Worm (Caenorhabditis elegans): ENCODE measurements around the gene T28H10.1.

Gene T28H10.1

DNA sequence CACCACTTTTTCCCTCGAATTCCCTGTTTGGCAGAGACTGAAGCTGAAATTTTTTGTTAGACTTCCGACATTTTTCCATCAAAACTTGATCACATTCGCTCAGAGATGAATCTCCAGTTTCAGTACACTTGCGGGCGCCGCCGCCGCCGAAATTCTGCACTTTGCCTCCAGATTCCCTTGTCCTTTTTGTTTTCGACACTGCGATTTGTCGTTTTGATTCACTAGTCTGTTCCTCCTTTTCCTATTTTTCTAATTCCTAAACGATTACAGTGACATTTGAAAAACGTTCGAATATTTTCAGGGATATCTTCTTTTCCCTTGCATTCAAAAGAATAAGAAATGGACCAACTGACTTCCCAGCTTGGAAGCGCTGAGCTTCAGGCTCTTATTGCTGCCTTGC lies 37.1 kb downstream of the T28H10.1 start, which contains the start of gene F45D3.2:
Gene F45D3.2 (plus strand): TSS at position 301 of the 400 bp plus-strand sequence.
- TF ChIP-seq fos-1 (tag; optimal IDR thresholded peaks at IDR 0.05) (no peak), lin-39 (tag; optimal IDR thresholded peaks at IDR 0.05) (no peak)

DNA sequence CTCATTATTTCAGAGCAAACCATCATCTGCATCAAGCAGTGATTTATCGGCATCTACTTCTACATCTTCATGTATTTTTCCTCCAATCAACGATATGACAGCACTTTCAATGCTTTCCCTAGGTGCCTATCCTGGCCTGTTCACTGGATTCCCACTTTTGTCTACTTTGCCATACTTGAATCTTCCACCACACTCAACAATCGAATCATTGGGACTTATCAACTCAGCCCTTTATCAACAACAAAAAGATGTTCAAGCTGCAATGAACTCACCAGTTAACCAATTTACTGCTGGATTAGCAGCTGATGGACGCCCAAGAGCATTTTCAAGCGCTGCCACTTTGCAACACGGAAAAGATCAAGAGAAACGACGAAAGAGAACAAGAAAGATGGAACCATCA lies 37.6 kb downstream of the T28H10.1 start:
- TF ChIP-seq egl-5 (tag; optimal IDR thresholded peaks at IDR 0.05) (no peak), nhr-76 (tag; optimal IDR thresholded peaks at IDR 0.05) (no peak), nhr-11 (tag; optimal IDR thresholded peaks at IDR 0.05) (no peak), unc-62 (GFP tag; optimal IDR thresholded peaks at IDR 0.05) (no peak)

DNA sequence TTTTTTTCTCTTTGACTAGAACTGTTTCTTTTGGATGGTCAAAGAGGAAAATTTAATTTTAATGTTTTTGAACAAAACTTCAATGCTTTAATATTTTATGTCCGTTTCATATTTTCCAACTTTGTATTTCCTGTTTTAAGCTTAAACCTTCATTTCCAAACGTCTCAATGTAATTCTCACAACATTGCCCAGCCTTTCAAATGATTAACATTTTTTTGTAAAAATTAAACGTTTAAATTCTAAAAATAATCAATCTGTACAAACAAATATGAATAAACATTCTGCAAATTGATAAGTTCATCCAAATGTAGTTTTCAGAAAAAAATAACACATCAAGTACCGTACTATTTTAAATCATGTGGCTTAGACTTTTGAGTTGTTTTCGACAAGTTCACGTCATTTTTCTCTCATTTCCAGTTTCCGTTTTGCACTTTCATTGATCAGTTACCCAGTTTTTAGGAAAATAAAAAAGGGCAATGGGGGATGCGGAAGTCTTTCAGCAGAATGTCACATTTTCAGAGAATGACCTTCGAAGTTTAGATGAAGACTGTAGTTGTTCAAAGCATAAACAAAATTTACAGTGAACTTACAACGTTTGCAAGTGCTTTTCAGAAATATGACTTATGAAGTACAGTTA lies 39.2 kb downstream of the T28H10.1 start:
- TF ChIP-seq jun-1 (tag; optimal IDR thresholded peaks at IDR 0.05) (peak; percentile 20), unc-39 (tag; optimal IDR thresholded peaks at IDR 0.05) (no peak), ZK546.5 (tag; optimal IDR thresholded peaks at IDR 0.05) (no peak), ama-1 (optimal IDR thresholded peaks at IDR 0.05) (peak; percentile 20), ceh-82 (tag; optimal IDR thresholded peaks at IDR 0.05) (peak; percentile 1), mml-1 (tag; optimal IDR thresholded peaks at IDR 0.05) (no peak), elt-3 (tag; optimal IDR thresholded peaks at IDR 0.05) (no peak), unc-62 (GFP tag; optimal IDR thresholded peaks at IDR 0.05) (peak; percentile 7), nhr-67 (tag; optimal IDR thresholded peaks at IDR 0.05) (no peak), nhr-43 (tag; optimal IDR thresholded peaks at IDR 0.05; ENCODE audit: poor library complexity, severe bottlenecking) (peak; percentile 76), skn-1 (tag; optimal IDR thresholded peaks at IDR 0.05) (no peak), fkh-10 (GFP tag; optimal IDR thresholded peaks at IDR 0.05) (no peak), lsy-12 (tag; optimal IDR thresholded peaks at IDR 0.05) (peak; percentile 62), nfya-1 (tag; optimal IDR thresholded peaks at IDR 0.05; ENCODE audit: insufficient read depth) (peak; percentile 18), pha-4 (tag; optimal IDR thresholded peaks at IDR 0.05) (no peak), nhr-23 (tag; optimal IDR thresholded peaks at IDR 0.05) (peak; percentile 81), nhr-25 (tag; optimal IDR thresholded peaks at IDR 0.05) (peak; percentile 78), hmg-11 (tag; optimal IDR thresholded peaks at IDR 0.05) (no peak), fos-1 (tag; optimal IDR thresholded peaks at IDR 0.05) (peak; percentile 61), pqm-1 (tag; optimal IDR thresholded peaks at IDR 0.05) (no peak), tbx-2 (tag; optimal IDR thresholded peaks at IDR 0.05) (peak; percentile 56), lin-39 (tag; optimal IDR thresholded peaks at IDR 0.05) (no peak), egl-5 (tag; optimal IDR thresholded peaks at IDR 0.05) (no peak)

DNA sequence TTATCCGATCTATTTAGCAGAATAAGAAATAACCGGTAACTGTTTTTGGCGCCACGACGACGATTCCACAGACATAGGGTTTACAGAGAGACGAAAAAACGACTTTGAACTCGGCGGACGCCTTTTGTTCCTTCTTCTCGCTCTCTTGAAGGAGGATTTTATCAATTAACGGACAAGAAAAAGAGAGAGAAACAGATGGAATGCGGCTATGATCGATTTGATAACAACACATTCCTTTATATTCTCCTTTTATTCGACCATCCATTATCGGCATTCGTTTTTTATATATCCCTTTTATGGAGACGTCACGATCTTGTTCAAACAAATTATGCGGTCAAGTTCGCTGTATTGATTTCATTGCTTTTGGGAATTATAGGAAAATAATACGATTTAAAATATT lies 45.2 kb downstream of the T28H10.1 start:
- TF ChIP-seq ceh-9 (tag; optimal IDR thresholded peaks at IDR 0.05) (no peak), tbx-2 (tag; optimal IDR thresholded peaks at IDR 0.05) (peak; percentile 65), nhr-76 (tag; optimal IDR thresholded peaks at IDR 0.05) (no peak), ceh-28 (tag; optimal IDR thresholded peaks at IDR 0.05) (peak; percentile 15), fkh-10 (GFP tag; optimal IDR thresholded peaks at IDR 0.05) (no peak), fos-1 (tag; optimal IDR thresholded peaks at IDR 0.05) (no peak), lsy-12 (tag; optimal IDR thresholded peaks at IDR 0.05) (peak; percentile 66), elt-1 (tag; optimal IDR thresholded peaks at IDR 0.05) (no peak), elt-2 (tag; optimal IDR thresholded peaks at IDR 0.05) (no peak), nfya-1 (tag; optimal IDR thresholded peaks at IDR 0.05; ENCODE audit: insufficient read depth) (no peak), nhr-43 (tag; optimal IDR thresholded peaks at IDR 0.05; ENCODE audit: poor library complexity, severe bottlenecking) (peak; percentile 73), nhr-237 (tag; optimal IDR thresholded peaks at IDR 0.05) (no peak), nhr-77 (tag; optimal IDR thresholded peaks at IDR 0.05) (no peak), ama-1 (optimal IDR thresholded peaks at IDR 0.05) (peak; percentile 97), pha-4 (tag; optimal IDR thresholded peaks at IDR 0.05) (no peak), ztf-4 (tag; optimal IDR thresholded peaks at IDR 0.05) (peak; percentile 50), daf-12 (tag; optimal IDR thresholded peaks at IDR 0.05) (no peak), aly-2 (tag; optimal IDR thresholded peaks at IDR 0.05) (no peak), zag-1 (tag; optimal IDR thresholded peaks at IDR 0.05) (no peak), nhr-23 (tag; optimal IDR thresholded peaks at IDR 0.05) (peak; percentile 74), R02D3.7 (tag; optimal IDR thresholded peaks at IDR 0.05) (no peak), mml-1 (tag; optimal IDR thresholded peaks at IDR 0.05) (no peak), nhr-25 (tag; optimal IDR thresholded peaks at IDR 0.05) (peak; percentile 45), nhr-28 (tag; optimal IDR thresholded peaks at IDR 0.05) (peak; percentile 8)

All from whole organism, L3 larva.